3 worm cellular contexts compared by ENCODE assay signal in genomic region chrIV:2705675-2706074, ce11.
TF ChIP-seq lines count a peak whose summit lies in the region.

No protein-coding gene starts in this region.

TF ChIP-seq in whole organism, L1 larva, 84 proteins besides CTCF, POLR2A, EP300 and RAD21:
- TF ChIP-seq efl-1 (optimal IDR thresholded peaks at IDR 0.05; lab: Kevin White, UChicago) (no peak), efl-1 (GFP tag; optimal IDR thresholded peaks at IDR 0.05 in 1 of 2; lab: Kevin White, UChicago) (peak in 1 of 2 experiments; percentile 5), rnt-1 (tag; optimal IDR thresholded peaks at IDR 0.05; lab: Kevin White, UChicago) (peak; percentile 10), Y116A8C.19 (tag; optimal IDR thresholded peaks at IDR 0.05; lab: Kevin White, UChicago; ENCODE audit: borderline replicate concordance) (no peak), ceh-90 (tag; optimal IDR thresholded peaks at IDR 0.05; lab: Kevin White, UChicago) (peak; percentile 32), zag-1 (tag; optimal IDR thresholded peaks at IDR 0.05; lab: Kevin White, UChicago) (no peak), nhr-85 (tag; lab: Kevin White, UChicago) (peak; percentile 68), ztf-11 (tag; optimal IDR thresholded peaks at IDR 0.05; lab: Kevin White, UChicago) (peak in 1 of 2 experiments; percentile 10)

TF ChIP-seq in whole organism, L4 larva, 104 proteins besides CTCF, POLR2A, EP300 and RAD21:
- TF ChIP-seq fos-1 (tag; optimal IDR thresholded peaks at IDR 0.05; lab: Kevin White, UChicago) (no peak), aha-1 (tag; lab: Kevin White, UChicago) (peak; percentile 86), unc-62 (GFP tag; optimal IDR thresholded peaks at IDR 0.05 in 1 of 2; lab: Kevin White, UChicago) (peak in 1 of 2 experiments; percentile 81), unc-62 (tag; optimal IDR thresholded peaks at IDR 0.05; lab: Kevin White, UChicago) (no peak)

TF ChIP-seq in whole organism, mixed stage, embryonic, 35 proteins besides CTCF, POLR2A, EP300 and RAD21:
- TF ChIP-seq ceh-83 (GFP tag; optimal IDR thresholded peaks at IDR 0.05; lab: Kevin White, UChicago): peak; percentile 11
- TF ChIP-seq bed-3 (GFP tag; optimal IDR thresholded peaks at IDR 0.05; lab: Kevin White, UChicago): no peak
TF ChIP-seq in whole organism, mixed stage, embryonic: peak in this region for 1.

Comparison
In these comparisons a context has a peak if more than half of its experiments do, and no peak if none do; other contexts are left out.
1. Of the 29 proteins assayed by ChIP-seq in both whole organism, L4 larva and whole organism, L1 larva: peak only in whole organism, L4 larva: aha-1; only in whole organism, L1 larva: none; in both: none; in neither: 26; mixed calls (peak in some experiments, not most) for 2.